Worm (Caenorhabditis elegans) whole organism, L3 larva: ENCODE results near the gene fbxa-218.

Experiments used
- R02D3.7 ChIP-seq: fragments of 150-350 bp; optimal IDR thresholded peaks from 2 replicates; lab custom pipeline; 2014; ENCODE audit warnings: missing biosample characterization, missing genetic modification characterization
- ZK546.5 ChIP-seq: sonication (generic microtip); optimal IDR thresholded peaks from 2 replicates; lab custom pipeline; 2017; ENCODE audit warnings: missing biosample characterization, missing genetic modification characterization
- aly-2 ChIP-seq: fragments of 150-350 bp; optimal IDR thresholded peaks from 2 replicates; lab custom pipeline; 2014; ENCODE audit warnings: missing biosample characterization, missing genetic modification characterization
- daf-12 ChIP-seq: fragments of 150-350 bp; optimal IDR thresholded peaks from 2 replicates; lab custom pipeline; 2014; ENCODE audit warnings: missing biosample characterization, missing genetic modification reagents, missing genetic modification characterization
- elt-2 ChIP-seq: sonication (generic microtip); optimal IDR thresholded peaks from 2 replicates; lab custom pipeline; 2016; ENCODE audit warnings: missing genetic modification reagents, mild to moderate bottlenecking, missing genetic modification characterization, missing compliant biosample characterization
- fkh-10 ChIP-seq: sonication (generic microtip); optimal IDR thresholded peaks from 2 replicates; lab custom pipeline; 2017; ENCODE audit warnings: missing biosample characterization, missing genetic modification reagents, missing genetic modification characterization
- lin-39 ChIP-seq: fragments of 150-350 bp; optimal IDR thresholded peaks from 2 replicates; lab custom pipeline; 2018; ENCODE audit warnings: missing biosample characterization, missing genetic modification reagents, missing genetic modification characterization
- nhr-12 ChIP-seq: fragments of 150-350 bp; optimal IDR thresholded peaks from 2 replicates; lab custom pipeline; 2014; ENCODE audit warnings: missing biosample characterization, missing genetic modification characterization
- pha-4 ChIP-seq: fragments of 150-350 bp; optimal IDR thresholded peaks from 2 replicates; lab custom pipeline; 2014; ENCODE audit warnings: missing biosample characterization, missing genetic modification reagents, missing genetic modification characterization
- snpc-4 ChIP-seq: fragments of 150-350 bp; optimal IDR thresholded peaks from 2 replicates; lab custom pipeline; 2014; ENCODE audit warnings: missing biosample characterization, missing genetic modification characterization
- unc-39 ChIP-seq: sonication (generic microtip); optimal IDR thresholded peaks from 4 replicates; lab custom pipeline; 2017; ENCODE audit warnings: missing biosample characterization, missing genetic modification characterization
- unc-62 ChIP-seq: fragments of 150-350 bp; sonication (generic microtip); optimal IDR thresholded peaks from 4 replicates; lab custom pipeline; 2014; ENCODE audit warnings: missing biosample characterization, missing genetic modification reagents, missing genetic modification characterization
- ztf-11 ChIP-seq: fragments of 150-350 bp; optimal IDR thresholded peaks from 2 replicates; lab custom pipeline; 2014; ENCODE audit warnings: missing biosample characterization, missing genetic modification characterization

DNA sequence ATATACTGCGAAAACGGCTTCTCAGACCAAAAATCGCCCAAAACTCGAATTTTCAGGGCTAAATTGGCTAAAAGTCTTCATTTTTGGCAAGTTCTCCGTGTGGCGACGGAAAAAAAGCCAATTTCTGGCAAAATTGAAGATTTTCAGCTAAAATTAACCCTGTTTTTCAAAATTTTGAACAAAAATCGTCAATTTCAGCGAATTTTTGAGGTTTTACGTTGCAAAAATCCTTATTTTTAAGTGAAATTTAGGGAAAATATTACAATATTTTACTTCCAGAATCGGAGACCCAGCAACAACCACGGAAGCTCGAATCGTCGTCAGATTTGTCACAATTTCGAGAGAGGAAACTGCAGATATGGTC, 8.1 kb upstream of the fbxa-218 start:
- TF ChIP-seq R02D3.7 (tag; lab: Kevin White, UChicago) (no peak), ZK546.5 (no peak), elt-2 (no peak), lin-39 (tag; lab: Kevin White, UChicago) (no peak), pha-4 (no peak), ztf-11 (tag; lab: Kevin White, UChicago) (no peak), snpc-4 (tag; lab: Kevin White, UChicago) (no peak), unc-39 (tag; lab: Kevin White, UChicago) (no peak), aly-2 (no peak), nhr-12 (tag; lab: Kevin White, UChicago) (no peak), daf-12 (no peak), unc-62 (GFP tag; lab: Kevin White, UChicago) (no peak), fkh-10 (GFP tag; lab: Kevin White, UChicago) (no peak)
